Worm (Caenorhabditis elegans) whole organism, L3 larva: ENCODE measurements around the gene jhdm-1.

Experiments
- R02D3.7 ChIP-seq: fragments of 150-350 bp; optimal IDR thresholded peaks from 2 replicates; lab custom pipeline; 2014; ENCODE audit warnings: missing biosample characterization, missing genetic modification characterization
- aly-2 ChIP-seq: fragments of 150-350 bp; optimal IDR thresholded peaks from 2 replicates; lab custom pipeline; 2014; ENCODE audit warnings: missing biosample characterization, missing genetic modification characterization
- ama-1 ChIP-seq: fragments of 150-350 bp; optimal IDR thresholded peaks from 2 replicates; lab custom pipeline; 2018
- ceh-28 ChIP-seq: fragments of 150-350 bp; optimal IDR thresholded peaks from 2 replicates; lab custom pipeline; 2014; ENCODE audit warnings: missing biosample characterization, missing genetic modification reagents, missing genetic modification characterization
- ceh-82 ChIP-seq: fragments of 150-350 bp; optimal IDR thresholded peaks from 2 replicates; lab custom pipeline; 2014; ENCODE audit warnings: missing biosample characterization, missing genetic modification characterization
- daf-12 ChIP-seq: fragments of 150-350 bp; optimal IDR thresholded peaks from 2 replicates; lab custom pipeline; 2014; ENCODE audit warnings: missing biosample characterization, missing genetic modification reagents, missing genetic modification characterization
- egl-27 ChIP-seq: sonication (generic microtip); optimal IDR thresholded peaks from 4 replicates; lab custom pipeline; 2017; ENCODE audit warnings: missing biosample characterization, missing genetic modification reagents, missing genetic modification characterization
- egl-5 ChIP-seq: fragments of 150-350 bp; optimal IDR thresholded peaks from 2 replicates; lab custom pipeline; 2017; ENCODE audit warnings: missing biosample characterization, missing genetic modification reagents, missing genetic modification characterization, inconsistent platforms
- elt-2 ChIP-seq: sonication (generic microtip); optimal IDR thresholded peaks from 2 replicates; lab custom pipeline; 2016; ENCODE audit warnings: missing genetic modification reagents, mild to moderate bottlenecking, missing genetic modification characterization, missing compliant biosample characterization
- eor-1 ChIP-seq, 2 experiments: fragments of 150-350 bp; optimal IDR thresholded peaks; 2 replicates each; lab custom pipeline; 2014 to 2018; ENCODE audit warnings: missing biosample characterization in 2 of 2, missing genetic modification characterization in 2 of 2
- fkh-2 ChIP-seq: fragments of 150-350 bp; optimal IDR thresholded peaks from 2 replicates; lab custom pipeline; 2014; ENCODE audit warnings: missing biosample characterization, missing genetic modification reagents, missing genetic modification characterization
- fos-1 ChIP-seq: fragments of 150-350 bp; optimal IDR thresholded peaks from 2 replicates; lab custom pipeline; 2014; ENCODE audit warnings: missing biosample characterization, missing genetic modification characterization
- hmg-11 ChIP-seq: sonication (generic microtip); optimal IDR thresholded peaks from 2 replicates; lab custom pipeline; 2016; ENCODE audit warnings: missing genetic modification characterization, missing compliant biosample characterization
- jun-1 ChIP-seq: fragments of 150-350 bp; optimal IDR thresholded peaks from 2 replicates; lab custom pipeline; 2014; ENCODE audit warnings: missing biosample characterization, missing genetic modification reagents, missing genetic modification characterization
- lin-15B ChIP-seq: fragments of 150-350 bp; optimal IDR thresholded peaks from 2 replicates; lab custom pipeline; 2014; ENCODE audit warnings: missing biosample characterization, missing genetic modification characterization
- lin-39 ChIP-seq: fragments of 150-350 bp; optimal IDR thresholded peaks from 2 replicates; lab custom pipeline; 2018; ENCODE audit warnings: missing biosample characterization, missing genetic modification reagents, missing genetic modification characterization
- mdl-1 ChIP-seq: fragments of 150-350 bp; optimal IDR thresholded peaks from 2 replicates; lab custom pipeline; 2014; ENCODE audit warnings: missing biosample characterization, missing genetic modification characterization
- nfya-1 ChIP-seq: sonication (generic microtip); optimal IDR thresholded peaks from 2 replicates; lab custom pipeline; 2017; ENCODE audit warnings: missing genetic modification characterization, mild to moderate bottlenecking, missing compliant biosample characterization, antibody characterized with exemption, moderate library complexity; ENCODE audit not compliant: insufficient read depth
- nhr-11 ChIP-seq: fragments of 150-350 bp; optimal IDR thresholded peaks from 2 replicates; lab custom pipeline; 2014; ENCODE audit warnings: missing biosample characterization, missing genetic modification characterization
- nhr-12 ChIP-seq: fragments of 150-350 bp; optimal IDR thresholded peaks from 2 replicates; lab custom pipeline; 2014; ENCODE audit warnings: missing biosample characterization, missing genetic modification characterization
- nhr-23 ChIP-seq: fragments of 150-350 bp; optimal IDR thresholded peaks from 2 replicates; lab custom pipeline; 2014; ENCODE audit warnings: missing biosample characterization, missing genetic modification reagents, missing genetic modification characterization
- nhr-237 ChIP-seq: fragments of 150-350 bp; optimal IDR thresholded peaks from 2 replicates; lab custom pipeline; 2014; ENCODE audit warnings: missing biosample characterization, missing genetic modification characterization
- nhr-25 ChIP-seq: sonication (generic microtip); optimal IDR thresholded peaks from 2 replicates; lab custom pipeline; 2017; ENCODE audit warnings: missing biosample characterization, missing genetic modification characterization
- nhr-28 ChIP-seq: fragments of 150-350 bp; optimal IDR thresholded peaks from 2 replicates; lab custom pipeline; 2014; ENCODE audit warnings: missing biosample characterization, missing genetic modification characterization
- nhr-43 ChIP-seq: sonication (generic microtip); optimal IDR thresholded peaks from 2 replicates; lab custom pipeline; 2016; ENCODE audit warnings: mild to moderate bottlenecking, missing genetic modification characterization, missing compliant biosample characterization; ENCODE audit not compliant: poor library complexity, severe bottlenecking
- nhr-67 ChIP-seq: fragments of 150-350 bp; optimal IDR thresholded peaks from 2 replicates; lab custom pipeline; 2014; ENCODE audit warnings: missing biosample characterization, missing genetic modification characterization
- nhr-76 ChIP-seq: fragments of 150-350 bp; sonication (generic microtip); optimal IDR thresholded peaks from 5 replicates; lab custom pipeline; 2014; ENCODE audit warnings: missing biosample characterization, missing genetic modification characterization
- pha-4 ChIP-seq: fragments of 150-350 bp; optimal IDR thresholded peaks from 2 replicates; lab custom pipeline; 2014; ENCODE audit warnings: missing biosample characterization, missing genetic modification reagents, missing genetic modification characterization
- pqm-1 ChIP-seq: fragments of 150-350 bp; optimal IDR thresholded peaks from 2 replicates; lab custom pipeline; 2017; ENCODE audit warnings: missing biosample characterization, missing genetic modification characterization, inconsistent platforms
- sea-2 ChIP-seq: fragments of 150-350 bp; sonication (generic microtip); optimal IDR thresholded peaks from 4 replicates; lab custom pipeline; 2014; ENCODE audit warnings: missing biosample characterization, missing genetic modification reagents, missing genetic modification characterization
- skn-1 ChIP-seq: fragments of 150-350 bp; optimal IDR thresholded peaks from 2 replicates; lab custom pipeline; 2014; ENCODE audit warnings: missing biosample characterization, missing genetic modification characterization
- snpc-4 ChIP-seq: fragments of 150-350 bp; optimal IDR thresholded peaks from 2 replicates; lab custom pipeline; 2014; ENCODE audit warnings: missing biosample characterization, missing genetic modification characterization
- tbx-2 ChIP-seq: sonication (generic microtip); optimal IDR thresholded peaks from 2 replicates; lab custom pipeline; 2016; ENCODE audit warnings: mild to moderate bottlenecking, missing genetic modification characterization, missing compliant biosample characterization
- unc-39 ChIP-seq: sonication (generic microtip); optimal IDR thresholded peaks from 4 replicates; lab custom pipeline; 2017; ENCODE audit warnings: missing biosample characterization, missing genetic modification characterization
- zag-1 ChIP-seq: fragments of 150-350 bp; optimal IDR thresholded peaks from 2 replicates; lab custom pipeline; 2014; ENCODE audit warnings: missing biosample characterization, missing genetic modification characterization
- ztf-11 ChIP-seq: fragments of 150-350 bp; optimal IDR thresholded peaks from 2 replicates; lab custom pipeline; 2014; ENCODE audit warnings: missing biosample characterization, missing genetic modification characterization

Gene jhdm-1

ce11 chrIII:6442305-6443125, 11.8 kb upstream of the jhdm-1 start, which contains the start of gene mel-32:
TSS of gene mel-32 (minus strand) at chrIII:6443000.
- TF ChIP-seq nhr-23 (tag; lab: Kevin White, UChicago) (no peak), ztf-11 (tag; lab: Kevin White, UChicago) (no peak), nhr-67 (tag; lab: Kevin White, UChicago) (no peak), pqm-1 (tag; lab: Kevin White, UChicago) (peak; percentile 67), R02D3.7 (tag; lab: Kevin White, UChicago) (no peak), daf-12 (no peak), pha-4 (tag; lab: Kevin White, UChicago) (peak; percentile 48), egl-27 (no peak), lin-15B (tag; lab: Kevin White, UChicago) (peak; percentile 16), hmg-11 (tag; lab: Kevin White, UChicago) (no peak), jun-1 (tag; lab: Kevin White, UChicago) (no peak), ama-1 (lab: Kevin White, UChicago) (peak; percentile 22), fkh-2 (no peak), nhr-12 (tag; lab: Kevin White, UChicago) (no peak), tbx-2 (tag; lab: Kevin White, UChicago) (no peak), lin-39 (no peak), ceh-28 (tag; lab: Kevin White, UChicago) (peak; percentile 15), elt-2 (peak; percentile 84), nhr-28 (tag; lab: Kevin White, UChicago) (no peak), zag-1 (tag; lab: Kevin White, UChicago) (no peak), nhr-43 (no peak), nhr-237 (tag; lab: Kevin White, UChicago) (no peak), sea-2 (GFP tag; lab: Kevin White, UChicago) (no peak), ceh-82 (tag; lab: Kevin White, UChicago) (no peak)
- TF ChIP-seq, all 47 proteins: peak for 6

- TF ChIP-seq R02D3.7 (tag; lab: Kevin White, UChicago) (no peak), mdl-1 (tag; lab: Kevin White, UChicago) (no peak), ama-1 (lab: Kevin White, UChicago) (peak; percentile 77), lin-15B (tag; lab: Kevin White, UChicago) (peak; percentile 2), unc-39 (tag; lab: Kevin White, UChicago) (no peak), hmg-11 (tag; lab: Kevin White, UChicago) (peak; percentile 67), nfya-1 (peak; percentile 78), ceh-28 (tag; lab: Kevin White, UChicago) (no peak), elt-2 (peak; percentile 64), nhr-25 (peak; percentile 45), snpc-4 (peak; percentile 50), pqm-1 (tag; lab: Kevin White, UChicago) (peak; percentile 33), aly-2 (no peak), nhr-43 (peak; percentile 76), pha-4 (tag; lab: Kevin White, UChicago) (peak; percentile 86), nhr-23 (tag; lab: Kevin White, UChicago) (peak; percentile 65), eor-1 (tag; optimal IDR thresholded peaks at IDR 0.05; lab: Kevin White, UChicago) (no peak), tbx-2 (tag; lab: Kevin White, UChicago) (peak; percentile 14), egl-5 (tag; lab: Kevin White, UChicago) (no peak), lin-39 (peak; percentile 26)
Measured at ce11 chrIII:6444335-6444734, 9.9 kb upstream of the jhdm-1 start, which contains the start of gene C05D11.13. TSS of gene C05D11.13 (minus strand) at chrIII:6444586.

- no peak for TF ChIP-seq fos-1 (tag; lab: Kevin White, UChicago)
- no peak for TF ChIP-seq mdl-1 (tag; lab: Kevin White, UChicago)
- no peak for TF ChIP-seq egl-27
- no peak for TF ChIP-seq nhr-25
- no peak for TF ChIP-seq nhr-28 (tag; lab: Kevin White, UChicago)
- no peak for TF ChIP-seq nfya-1
- TF ChIP-seq nhr-237 (tag; lab: Kevin White, UChicago), result no peak
- no peak for TF ChIP-seq unc-39 (tag; lab: Kevin White, UChicago)
- no peak for TF ChIP-seq egl-5 (tag; lab: Kevin White, UChicago)
- no peak for TF ChIP-seq nhr-11 (tag; lab: Kevin White, UChicago)
- no peak for TF ChIP-seq skn-1 (tag; lab: Kevin White, UChicago)
- TF ChIP-seq nhr-76 (tag; lab: Kevin White, UChicago), result no peak
Measured at ce11 chrIII:6446807-6447206, 7.5 kb upstream of the jhdm-1 start, which contains the start of gene let-721. TSS of gene let-721 (minus strand) at chrIII:6446907.
